Fruit fly (Drosophila melanogaster) whole organism, prepupa: Measurements from ENCODE around the gene shep.
A peak's percentile ranks its signal among the peaks of the same experiment; 100 is the strongest.

Experiments used
- CG3919 ChIP-seq: fragments of 200-800 bp; sonication (Bioruptor generic); optimal IDR thresholded peaks from 3 replicates; lab custom pipeline; 2016; ENCODE audit warnings: missing biosample characterization, missing genetic modification characterization
- CG4318 ChIP-seq: fragments of 200-800 bp; sonication (Bioruptor generic); optimal IDR thresholded peaks from 3 replicates; lab custom pipeline; 2017; ENCODE audit warnings: missing biosample characterization, mild to moderate bottlenecking, missing genetic modification characterization
- Ets96B ChIP-seq: fragments of 200-800 bp; optimal IDR thresholded peaks from 2 replicates; lab custom pipeline; 2019; ENCODE audit warnings: missing biosample characterization, mild to moderate bottlenecking, missing genetic modification characterization, moderate library complexity
- Gug ChIP-seq: fragments of 200-800 bp; sonication (Bioruptor generic); IDR thresholded peaks from 2 replicates; pipeline ENCODE4 v1.3.6; 2022; ENCODE audit warnings: missing biosample characterization, missing genetic modification characterization
- ss ChIP-seq, 2 experiments: fragments of 200-800 bp; sonication (Bioruptor generic); optimal IDR thresholded peaks; 2 replicates in 1 of 2; 3 replicates in 1 of 2; lab custom pipeline; 2017 to 2018; ENCODE audit warnings: mild to moderate bottlenecking in 2 of 2, missing biosample characterization in 2 of 2, missing genetic modification characterization in 2 of 2, moderate library complexity in 1 of 2
- topi ChIP-seq: fragments of 200-800 bp; sonication (Bioruptor generic); optimal IDR thresholded peaks from 3 replicates; lab custom pipeline; 2016; ENCODE audit warnings: missing biosample characterization, missing genetic modification characterization

DNA sequence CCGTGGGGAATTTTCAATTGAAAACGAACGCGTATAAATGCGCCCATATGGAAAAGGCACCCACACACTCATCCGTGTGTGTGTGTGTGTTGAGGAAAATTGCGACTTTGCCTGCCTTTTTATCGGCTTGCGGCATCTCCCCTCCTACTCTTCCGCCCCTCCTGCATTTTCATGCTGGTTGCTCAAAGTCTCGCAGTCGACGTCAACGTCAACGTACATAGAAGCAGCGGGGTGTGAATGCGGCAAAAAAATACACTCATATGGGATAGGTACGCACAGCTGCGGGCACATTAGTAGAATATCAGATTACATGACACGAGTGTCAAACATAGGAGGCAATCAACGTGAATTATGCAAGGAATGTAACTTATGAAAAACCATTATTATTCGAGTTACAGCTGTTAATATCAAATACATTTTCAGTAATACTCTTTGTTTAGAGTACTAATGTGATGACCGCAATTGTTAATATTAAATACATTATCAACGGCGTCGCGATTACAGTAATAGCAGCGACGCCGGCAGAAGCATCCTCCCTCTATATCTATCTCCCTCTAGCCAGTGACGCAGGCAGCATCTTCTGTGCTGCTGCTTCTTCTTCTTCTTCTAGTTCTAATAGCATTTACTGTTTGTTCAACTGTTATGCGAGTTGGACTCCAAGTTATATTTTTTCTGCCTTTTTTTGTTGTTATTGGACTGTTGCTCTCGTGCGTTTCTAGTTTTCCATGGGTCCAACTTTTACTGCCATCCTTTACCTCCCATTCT, 90.8 kb downstream of the shep start:
- TF ChIP-seq CG3919 (GFP tag; lab: Kevin White, UChicago) (peak; percentile 92), Gug (GFP tag; lab: Robert Waterston, UW) (peak; percentile 93), Ets96B (tag; lab: Kevin White, UChicago) (peak; percentile 92), topi (peak; percentile 86), ss (GFP tag; optimal IDR thresholded peaks at IDR 0.05; lab: Kevin White, UChicago) (peak; percentile 62 to 80), CG4318 (GFP tag; lab: Kevin White, UChicago) (peak; percentile 89)
